Fruit fly (Drosophila melanogaster) whole organism, embryonic: Measurements from ENCODE around the gene ball.

Experiments used
- Antp ChIP-seq: fragments of 200-800 bp; sonication (Bioruptor generic); optimal IDR thresholded peaks from 3 replicates; lab custom pipeline; 2016; ENCODE audit warnings: missing biosample characterization, missing genetic modification characterization
- CG10147 ChIP-seq: fragments of 200-800 bp; sonication (Bioruptor generic); optimal IDR thresholded peaks from 2 replicates; lab custom pipeline; 2019; ENCODE audit warnings: missing biosample characterization, mild to moderate bottlenecking, missing genetic modification characterization, moderate library complexity
- CG10274 ChIP-seq: fragments of 200-800 bp; sonication (Bioruptor generic); optimal IDR thresholded peaks from 3 replicates; lab custom pipeline; 2017; ENCODE audit warnings: missing biosample characterization, mild to moderate bottlenecking, missing genetic modification characterization
- CG10431 ChIP-seq: fragments of 200-800 bp; sonication (Bioruptor generic); optimal IDR thresholded peaks from 3 replicates; lab custom pipeline; 2018; ENCODE audit warnings: missing biosample characterization, mild to moderate bottlenecking, missing genetic modification characterization
- CG12744 ChIP-seq: fragments of 200-800 bp; sonication (Bioruptor generic); optimal IDR thresholded peaks from 2 replicates; lab custom pipeline; 2016; ENCODE audit warnings: missing biosample characterization, missing genetic modification characterization
- CG14710 ChIP-seq: fragments of 200-800 bp; sonication (Bioruptor generic); optimal IDR thresholded peaks from 3 replicates; lab custom pipeline; 2019; ENCODE audit warnings: missing biosample characterization, mild to moderate bottlenecking, missing genetic modification characterization, moderate library complexity
- CG14860 ChIP-seq: fragments of 200-800 bp; sonication (Bioruptor generic); IDR thresholded peaks from 3 replicates; pipeline ENCODE4 v1.3.6; 2022; ENCODE audit warnings: missing biosample characterization, missing genetic modification characterization; ENCODE audit not compliant: partially characterized antibody
- CG17186 ChIP-seq: fragments of 200-800 bp; sonication (Bioruptor generic); optimal IDR thresholded peaks from 3 replicates; lab custom pipeline; 2017; ENCODE audit warnings: missing biosample characterization, missing genetic modification reagents, missing genetic modification characterization
- CG17612 ChIP-seq: fragments of 200-800 bp; sonication (Bioruptor generic); IDR thresholded peaks from 2 replicates; pipeline ENCODE4 v1.3.6; 2022; ENCODE audit warnings: missing biosample characterization, missing genetic modification characterization
- CG17829 ChIP-seq: fragments of 200-800 bp; optimal IDR thresholded peaks from 2 replicates; lab custom pipeline; 2019; ENCODE audit warnings: missing biosample characterization, mild to moderate bottlenecking, missing genetic modification characterization, moderate library complexity
- CG18262 ChIP-seq: fragments of 200-800 bp; optimal IDR thresholded peaks from 3 replicates; lab custom pipeline; 2019; ENCODE audit warnings: missing biosample characterization, mild to moderate bottlenecking, missing genetic modification characterization, moderate library complexity
- CG2129 ChIP-seq: fragments of 200-800 bp; sonication (Bioruptor generic); IDR thresholded peaks from 2 replicates; pipeline ENCODE4 v1.3.6; 2022; ENCODE audit warnings: missing biosample characterization, missing genetic modification characterization; ENCODE audit not compliant: partially characterized antibody
- CG2678 ChIP-seq: fragments of 200-800 bp; sonication (Bioruptor generic); optimal IDR thresholded peaks from 3 replicates; lab custom pipeline; 2019; ENCODE audit warnings: missing biosample characterization, mild to moderate bottlenecking, missing genetic modification characterization, moderate library complexity
- CG3065 ChIP-seq: fragments of 200-800 bp; sonication (Bioruptor generic); optimal IDR thresholded peaks from 2 replicates; lab custom pipeline; 2016; ENCODE audit warnings: missing biosample characterization, missing genetic modification characterization
- CG31365 ChIP-seq: fragments of 200-800 bp; sonication (Bioruptor generic); optimal IDR thresholded peaks from 2 replicates; lab custom pipeline; 2018; ENCODE audit warnings: missing biosample characterization, mild to moderate bottlenecking, missing genetic modification characterization
- CG32772 ChIP-seq: fragments of 200-800 bp; sonication (Bioruptor generic); IDR thresholded peaks from 2 replicates; pipeline ENCODE4 v1.3.6; 2022; ENCODE audit warnings: missing biosample characterization, missing genetic modification characterization
- CG3838 ChIP-seq: fragments of 200-800 bp; sonication (Bioruptor generic); optimal IDR thresholded peaks from 3 replicates; lab custom pipeline; 2016; ENCODE audit warnings: missing biosample characterization, missing genetic modification characterization
- CG6175 ChIP-seq: fragments of 200-800 bp; sonication (Bioruptor generic); IDR thresholded peaks from 3 replicates; pipeline ENCODE4 v1.3.6; 2022; ENCODE audit warnings: missing biosample characterization, missing genetic modification characterization
- CG7556 ChIP-seq: fragments of 200-800 bp; sonication (Bioruptor generic); optimal IDR thresholded peaks from 2 replicates; lab custom pipeline; 2017; ENCODE audit warnings: missing biosample characterization, mild to moderate bottlenecking, missing genetic modification characterization
- CG7928 ChIP-seq: fragments of 200-800 bp; sonication (Bioruptor generic); optimal IDR thresholded peaks from 2 replicates; lab custom pipeline; 2017; ENCODE audit warnings: missing biosample characterization, mild to moderate bottlenecking, missing genetic modification characterization
- CG8290 ChIP-seq, 3 experiments: fragments of 200-800 bp; sonication (Bioruptor generic); optimal IDR thresholded peaks; 2 replicates each; lab custom pipeline; 2016 to 2019; ENCODE audit warnings: missing biosample characterization in 3 of 3, missing genetic modification characterization in 3 of 3, mild to moderate bottlenecking in 2 of 3, moderate library complexity in 1 of 3
- CG8359 ChIP-seq: fragments of 200-800 bp; sonication (Bioruptor generic); optimal IDR thresholded peaks from 2 replicates; lab custom pipeline; 2017; ENCODE audit warnings: missing biosample characterization, mild to moderate bottlenecking, missing genetic modification characterization, borderline replicate concordance
- Drgx ChIP-seq: fragments of 200-800 bp; sonication (Bioruptor generic); IDR thresholded peaks from 2 replicates; pipeline ENCODE4 v1.3.6; 2022; ENCODE audit warnings: missing biosample characterization, missing genetic modification characterization
- ERR ChIP-seq: fragments of 200-800 bp; sonication (Bioruptor generic); optimal IDR thresholded peaks from 2 replicates; lab custom pipeline; 2016; ENCODE audit warnings: missing biosample characterization, missing genetic modification characterization
- HLHmδ ChIP-seq: fragments of 200-800 bp; sonication (Bioruptor generic); optimal IDR thresholded peaks from 2 replicates; lab custom pipeline; 2018; ENCODE audit warnings: missing biosample characterization, mild to moderate bottlenecking, missing genetic modification characterization, moderate library complexity
- Jarid2 ChIP-seq: fragments of 200-800 bp; sonication (Bioruptor generic); optimal IDR thresholded peaks from 3 replicates; lab custom pipeline; 2017; ENCODE audit warnings: mild to moderate bottlenecking, missing biosample characterization, missing genetic modification reagents, missing genetic modification characterization
- Neu2 ChIP-seq: fragments of 200-800 bp; sonication (Bioruptor generic); optimal IDR thresholded peaks from 3 replicates; lab custom pipeline; 2016; ENCODE audit warnings: missing biosample characterization, missing genetic modification characterization, borderline replicate concordance
- Taf1 ChIP-seq: fragments of 200-800 bp; sonication (Bioruptor generic); IDR thresholded peaks from 2 replicates; pipeline ENCODE4 v1.3.6; 2022; ENCODE audit warnings: missing biosample characterization, missing genetic modification characterization
- ase ChIP-seq: fragments of 200-800 bp; sonication (Bioruptor generic); IDR thresholded peaks from 3 replicates; pipeline ENCODE4 v1.3.6; 2022; ENCODE audit warnings: missing biosample characterization, missing genetic modification characterization
- az2 ChIP-seq: fragments of 200-800 bp; sonication (Bioruptor generic); optimal IDR thresholded peaks from 3 replicates; lab custom pipeline; 2016; ENCODE audit warnings: missing biosample characterization, missing genetic modification characterization
- bcd ChIP-seq: fragments of 200-800 bp; sonication (Bioruptor generic); optimal IDR thresholded peaks from 2 replicates; lab custom pipeline; 2017; ENCODE audit warnings: missing biosample characterization, mild to moderate bottlenecking, missing genetic modification characterization
- chinmo ChIP-seq: fragments of 200-800 bp; sonication (Bioruptor generic); IDR thresholded peaks from 4 replicates; pipeline ENCODE4 v1.3.6; 2022; ENCODE audit warnings: missing biosample characterization, missing genetic modification characterization; ENCODE audit not compliant: partially characterized antibody
- chm ChIP-seq: fragments of 200-800 bp; sonication (Bioruptor generic); IDR thresholded peaks from 2 replicates; pipeline ENCODE4 v1.3.6; 2022; ENCODE audit warnings: missing biosample characterization, missing genetic modification characterization
- crp ChIP-seq, 2 experiments: fragments of 200-800 bp; sonication (Bioruptor generic); optimal IDR thresholded peaks; 2 replicates in 1 of 2; 3 replicates in 1 of 2; lab custom pipeline; 2017; ENCODE audit warnings: missing biosample characterization in 2 of 2, missing genetic modification characterization in 2 of 2, mild to moderate bottlenecking in 1 of 2, moderate library complexity in 1 of 2
- cwo ChIP-seq: fragments of 200-800 bp; sonication (Bioruptor generic); optimal IDR thresholded peaks from 3 replicates; lab custom pipeline; 2017; ENCODE audit warnings: missing biosample characterization, missing genetic modification characterization, mild to moderate bottlenecking, moderate library complexity, missing genetic modification reagents
- dati ChIP-seq: fragments of 200-800 bp; sonication (Bioruptor generic); IDR thresholded peaks from 2 replicates; pipeline ENCODE4 v1.3.6; 2022; ENCODE audit warnings: missing biosample characterization, missing genetic modification characterization
- dpn ChIP-seq, 2 experiments: fragments of 200-800 bp; sonication (Bioruptor generic); optimal IDR thresholded peaks; 3 replicates each; lab custom pipeline; 2016; ENCODE audit warnings: missing biosample characterization in 2 of 2, missing genetic modification characterization in 2 of 2
- emc ChIP-seq: fragments of 200-800 bp; sonication (Bioruptor generic); optimal IDR thresholded peaks from 2 replicates; lab custom pipeline; 2016; ENCODE audit warnings: missing biosample characterization, missing genetic modification characterization
- ftz-f1 ChIP-seq: fragments of 200-800 bp; sonication (Bioruptor generic); optimal IDR thresholded peaks from 2 replicates; lab custom pipeline; 2016; ENCODE audit warnings: missing biosample characterization, missing genetic modification characterization
- fu2 ChIP-seq: fragments of 200-800 bp; sonication (Bioruptor generic); optimal IDR thresholded peaks from 2 replicates; lab custom pipeline; 2016; ENCODE audit warnings: missing biosample characterization, missing genetic modification characterization
- gt ChIP-seq: fragments of 200-800 bp; sonication (Bioruptor generic); IDR thresholded peaks from 2 replicates; pipeline ENCODE4 v1.3.6; 2022; ENCODE audit warnings: missing biosample characterization, missing genetic modification characterization
- h ChIP-seq: fragments of >200 bp; optimal IDR thresholded peaks from 2 replicates; lab custom pipeline; 2017
- jumu ChIP-seq: fragments of 200-800 bp; sonication (Bioruptor generic); optimal IDR thresholded peaks from 3 replicates; lab custom pipeline; 2016; ENCODE audit warnings: missing biosample characterization, missing genetic modification characterization
- luna ChIP-seq: fragments of 200-800 bp; sonication (Bioruptor generic); optimal IDR thresholded peaks from 2 replicates; lab custom pipeline; 2016; ENCODE audit warnings: missing biosample characterization, missing genetic modification characterization
- odd ChIP-seq: fragments of 200-800 bp; sonication (Bioruptor generic); optimal IDR thresholded peaks from 2 replicates; lab custom pipeline; 2017; ENCODE audit warnings: missing biosample characterization, mild to moderate bottlenecking, missing genetic modification characterization
- sc ChIP-seq, 3 experiments: fragments of >200 bp in 2 of 3; fragments of 200-800 bp in 1 of 3; sonication (Bioruptor generic) in 1 of 3; optimal IDR thresholded peaks; 2 replicates in 2 of 3; 3 replicates in 1 of 3; lab custom pipeline; 2017; ENCODE audit warnings: mild to moderate bottlenecking in 1 of 3, missing biosample characterization in 1 of 3, missing genetic modification characterization in 1 of 3, missing genetic modification reagents in 1 of 3
- slp2 ChIP-seq: fragments of 200-800 bp; sonication (Bioruptor generic); optimal IDR thresholded peaks from 2 replicates; lab custom pipeline; 2016; ENCODE audit warnings: missing biosample characterization, missing genetic modification characterization
- vnd ChIP-seq: fragments of 200-800 bp; sonication (Bioruptor generic); IDR thresholded peaks from 3 replicates; pipeline ENCODE4 v1.3.6; 2022; ENCODE audit warnings: missing biosample characterization, missing genetic modification characterization; ENCODE audit not compliant: partially characterized antibody

ball gene

DNA sequence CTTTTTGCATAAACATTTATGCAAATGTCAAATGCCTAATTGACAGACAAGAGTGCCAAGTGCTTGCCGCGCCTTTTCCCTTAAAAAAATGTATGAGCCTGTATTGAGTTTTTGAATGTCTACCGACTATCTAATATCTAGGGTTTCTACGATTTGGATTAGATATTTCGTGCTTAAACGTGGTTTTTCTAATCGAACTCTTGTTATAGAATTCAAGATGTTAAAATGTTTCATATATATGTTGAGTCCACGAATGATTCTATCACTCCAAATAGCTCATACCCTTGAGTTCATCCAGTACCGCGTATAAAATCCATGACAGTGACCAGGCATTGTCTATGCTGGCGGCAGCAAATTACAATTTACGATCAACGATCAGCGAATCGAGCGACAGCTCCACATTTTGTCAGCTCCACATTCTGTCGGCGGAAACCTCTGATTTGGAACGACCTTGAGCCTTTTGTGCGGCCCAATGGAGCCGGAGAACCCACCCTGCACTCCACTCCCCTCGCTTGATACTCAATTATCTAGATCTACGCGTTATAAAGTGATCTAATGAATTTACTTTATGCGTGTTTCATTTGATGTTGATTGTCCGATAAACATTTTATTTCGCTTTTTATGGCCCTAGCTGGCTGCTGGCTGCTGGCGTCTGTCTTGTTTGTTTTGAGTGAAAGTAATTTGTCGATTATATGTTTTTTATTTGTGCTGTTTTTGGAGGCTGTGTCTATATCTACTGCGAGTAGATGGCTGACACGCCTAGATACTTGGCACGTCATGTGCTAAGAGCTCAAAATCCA is 40.3 kb upstream of the ball start (continued):
- no peak for TF ChIP-seq CG17612 (GFP tag; lab: Robert Waterston, UW)
- TF ChIP-seq CG10431, result no peak
- no peak for TF ChIP-seq h (lab: Kevin White, UChicago)
- TF ChIP-seq odd (GFP tag; lab: Kevin White, UChicago), result no peak
- TF ChIP-seq Taf1 (GFP tag; lab: Robert Waterston, UW), result no peak
- no peak for TF ChIP-seq vnd (GFP tag; lab: Robert Waterston, UW)
- TF ChIP-seq CG2129 (GFP tag; lab: Robert Waterston, UW), result no peak
- no peak for TF ChIP-seq jumu (GFP tag; lab: Kevin White, UChicago)
- no peak for TF ChIP-seq fu2 (GFP tag; lab: Kevin White, UChicago)
- TF ChIP-seq CG3838 (GFP tag; lab: Kevin White, UChicago), result no peak
- TF ChIP-seq CG10274 (GFP tag; lab: Kevin White, UChicago), result no peak
- no peak for TF ChIP-seq gt
- TF ChIP-seq CG12744 (GFP tag; lab: Kevin White, UChicago), result no peak
- peak; percentile 54 for TF ChIP-seq ftz-f1 (GFP tag; lab: Kevin White, UChicago)
- TF ChIP-seq Antp (GFP tag; lab: Kevin White, UChicago), result no peak
- no peak for TF ChIP-seq HLHmδ (GFP tag; lab: Kevin White, UChicago)
- TF ChIP-seq chm (GFP tag; lab: Robert Waterston, UW), result no peak
- TF ChIP-seq crp (GFP tag; optimal IDR thresholded peaks at IDR 0.05; lab: Kevin White, UChicago), result no peak
- TF ChIP-seq slp2 (GFP tag; lab: Kevin White, UChicago), result no peak
- no peak for TF ChIP-seq bcd (GFP tag; lab: Kevin White, UChicago)
- TF ChIP-seq CG10147, result no peak
- TF ChIP-seq ase (GFP tag; lab: Robert Waterston, UW), result no peak
- TF ChIP-seq CG17186 (GFP tag; lab: Kevin White, UChicago), result no peak
- TF ChIP-seq cwo (GFP tag; lab: Kevin White, UChicago), result no peak
- TF ChIP-seq Neu2, result no peak
- peak; percentile 82; the same call in 1 of the 4 replicates for TF ChIP-seq chinmo
- no peak for TF ChIP-seq CG3065
- no peak for TF ChIP-seq CG32772 (GFP tag; lab: Robert Waterston, UW)
- no peak for TF ChIP-seq CG14710 (tag; lab: Kevin White, UChicago)
- no peak for TF ChIP-seq CG7556 (GFP tag; lab: Kevin White, UChicago)
- TF ChIP-seq luna (GFP tag; lab: Kevin White, UChicago), result no peak
- no peak for TF ChIP-seq CG7928 (GFP tag; lab: Kevin White, UChicago)
- TF ChIP-seq CG2678 (tag; lab: Kevin White, UChicago), result peak; percentile 20
- no peak for TF ChIP-seq az2 (GFP tag; lab: Kevin White, UChicago)
- no peak for TF ChIP-seq dati (GFP tag; lab: Robert Waterston, UW)
- TF ChIP-seq ERR, result no peak
- TF ChIP-seq emc (GFP tag; lab: Kevin White, UChicago), result no peak
- TF ChIP-seq CG17829 (tag; lab: Kevin White, UChicago), result no peak
- peak; percentile 5 to 14 for TF ChIP-seq dpn (GFP tag; optimal IDR thresholded peaks at IDR 0.05; lab: Kevin White, UChicago)
- 0 out of 3 replicates have a peak, but pooled peaks have one; percentile 10 for TF ChIP-seq CG14860 (GFP tag; lab: Robert Waterston, UW)
- no peak for TF ChIP-seq CG31365 (tag; lab: Kevin White, UChicago)
- TF ChIP-seq CG6175 (GFP tag; lab: Robert Waterston, UW), result no peak
- no peak for TF ChIP-seq CG8290 (GFP tag; optimal IDR thresholded peaks at IDR 0.05; lab: Kevin White, UChicago)
- TF ChIP-seq CG8290 (tag; optimal IDR thresholded peaks at IDR 0.05; lab: Kevin White, UChicago), result no peak
- TF ChIP-seq Jarid2 (GFP tag; lab: Kevin White, UChicago), result no peak
- TF ChIP-seq CG8359 (GFP tag; lab: Kevin White, UChicago), result no peak
- no peak for TF ChIP-seq CG18262
- TF ChIP-seq sc (optimal IDR thresholded peaks at IDR 0.05; lab: Kevin White, UChicago), result no peak
- TF ChIP-seq sc (GFP tag; optimal IDR thresholded peaks at IDR 0.05; lab: Kevin White, UChicago), result no peak
- peak; percentile 38; the same call in 1 of the 2 replicates for TF ChIP-seq Drgx (GFP tag; lab: Robert Waterston, UW)
